Fruit fly (Drosophila melanogaster): ENCODE measurements around the gene CG43049.
A peak's percentile ranks its signal among the peaks of the same experiment; 100 is the strongest.

Gene CG43049

DNA sequence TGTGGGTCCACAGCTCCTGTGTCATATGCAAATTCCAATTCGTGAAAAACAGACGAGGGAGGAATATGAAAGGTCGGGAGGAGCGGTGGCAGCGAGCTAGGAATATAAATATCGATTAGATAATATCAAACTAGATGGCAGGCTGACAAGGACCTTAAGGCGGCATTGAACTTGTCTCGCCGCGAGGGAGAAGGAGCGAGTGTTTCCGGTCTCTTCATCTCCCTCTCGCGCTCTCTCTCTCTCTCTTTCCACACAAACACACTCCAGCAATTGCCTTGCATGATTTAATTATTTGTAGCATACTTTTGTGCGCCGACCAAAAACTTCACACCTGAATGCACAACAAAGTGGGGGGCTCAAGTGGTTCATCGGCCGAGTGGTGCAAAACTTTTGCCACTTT is 22.1 kb downstream of the CG43049 start:
- TF ChIP-seq ovo (GFP tag; optimal IDR thresholded peaks at IDR 0.05) (no peak), toe (GFP tag; optimal IDR thresholded peaks at IDR 0.05) (no peak), Crg-1 (GFP tag; optimal IDR thresholded peaks at IDR 0.05) (no peak), Mnt (GFP tag; optimal IDR thresholded peaks at IDR 0.05) (no peak), CG7101 (tag; optimal IDR thresholded peaks at IDR 0.05) (no peak), kay (GFP tag; ENCODE audit: borderline replicate concordance) (no peak)

DNA sequence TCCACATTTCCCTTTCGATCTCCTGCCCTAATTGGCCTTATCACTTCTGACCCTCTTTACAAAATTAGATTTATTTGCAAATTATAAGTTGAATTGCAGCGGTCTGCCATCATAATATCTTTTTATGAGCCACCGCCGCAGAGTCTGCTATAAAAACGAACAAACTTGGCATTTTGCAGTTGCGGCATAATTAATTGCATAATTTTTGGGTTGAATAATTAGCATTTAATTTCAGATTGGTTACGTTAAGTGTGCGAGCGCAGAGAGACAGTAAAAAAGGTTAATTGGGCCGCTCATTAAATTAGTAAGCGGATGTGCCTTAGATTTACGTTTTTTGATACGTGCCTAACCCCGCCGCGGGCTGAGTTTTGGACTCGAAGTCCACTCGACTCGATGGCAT is 24.2 kb downstream of the CG43049 start:
- TF ChIP-seq CG12768 (GFP tag; optimal IDR thresholded peaks at IDR 0.05) (peak; percentile 3), CG5204 (GFP tag; optimal IDR thresholded peaks at IDR 0.05) (no peak), CG7045 (GFP tag; optimal IDR thresholded peaks at IDR 0.05) (no peak), ovo (GFP tag; optimal IDR thresholded peaks at IDR 0.05) (no peak), bab1 (GFP tag; optimal IDR thresholded peaks at IDR 0.05) (peak; percentile 29), CG33017 (tag; optimal IDR thresholded peaks at IDR 0.05) (no peak)

DNA sequence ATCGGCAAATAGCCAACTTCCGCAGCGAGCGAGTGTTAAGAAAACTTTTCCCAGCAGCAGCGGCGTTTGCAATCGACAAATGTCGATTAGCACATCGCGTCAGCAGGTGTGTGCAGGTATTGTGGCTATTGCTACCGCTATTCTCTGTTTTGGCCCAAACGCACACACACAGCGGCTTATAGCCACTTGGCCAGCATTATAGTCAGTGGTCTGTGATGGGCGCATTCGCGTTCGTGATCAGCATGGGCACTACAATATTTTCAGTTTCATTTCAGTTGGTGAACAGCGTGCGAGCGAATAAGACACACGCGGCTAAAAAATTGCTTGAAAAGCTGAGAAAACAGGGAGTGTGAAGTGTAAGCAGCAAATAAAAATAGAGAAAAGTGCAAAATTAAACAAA is 25.5 kb downstream of the CG43049 start, which contains the start of gene CG6836:
Gene CG6836, plus strand, starts transcription at position 271 of the 400 bp plus-strand sequence.
- TF ChIP-seq CG12768 (GFP tag; optimal IDR thresholded peaks at IDR 0.05) = no peak
- TF ChIP-seq tj (GFP tag; optimal IDR thresholded peaks at IDR 0.05) = peak; percentile 22
- peak; percentile 54 for TF ChIP-seq ovo (GFP tag; optimal IDR thresholded peaks at IDR 0.05)
- TF ChIP-seq bab1 (GFP tag; optimal IDR thresholded peaks at IDR 0.05) = peak; percentile 33
- TF ChIP-seq cic (GFP tag; optimal IDR thresholded peaks at IDR 0.05) = peak; percentile 9

DNA sequence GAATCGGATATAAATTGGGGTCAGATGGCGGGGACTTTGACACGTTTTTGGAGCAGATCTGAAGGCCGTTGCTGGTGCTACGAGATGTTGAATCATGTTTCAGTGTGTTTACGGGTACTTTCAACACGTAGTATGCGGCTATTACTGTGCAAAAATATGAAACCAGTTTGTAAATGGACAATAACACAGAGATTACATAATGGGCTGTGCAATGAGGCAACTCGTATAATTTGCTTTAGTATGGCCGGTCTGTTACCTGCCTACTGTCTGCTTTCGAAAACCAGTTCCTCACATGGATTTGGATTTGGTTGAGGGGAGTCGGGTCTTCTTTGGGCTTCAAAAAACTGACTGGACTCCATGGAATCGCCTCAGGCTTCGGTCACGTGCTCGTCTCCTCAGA is 27.5 kb downstream of the CG43049 start:
- TF ChIP-seq CG12768 (GFP tag; optimal IDR thresholded peaks at IDR 0.05) = no peak
- no peak for TF ChIP-seq CG7045 (GFP tag; optimal IDR thresholded peaks at IDR 0.05)
- no peak for TF ChIP-seq cnc (optimal IDR thresholded peaks at IDR 0.05)
- TF ChIP-seq CG11617 (GFP tag; optimal IDR thresholded peaks at IDR 0.05) = no peak
- TF ChIP-seq CG5204 (GFP tag; optimal IDR thresholded peaks at IDR 0.05) = no peak
- no peak for TF ChIP-seq Crg-1 (GFP tag; optimal IDR thresholded peaks at IDR 0.05)
- no peak for TF ChIP-seq bab1 (GFP tag; optimal IDR thresholded peaks at IDR 0.05)
- no peak for TF ChIP-seq cic (GFP tag; optimal IDR thresholded peaks at IDR 0.05)
- no peak for TF ChIP-seq Clk (GFP tag; optimal IDR thresholded peaks at IDR 0.05)
- no peak for TF ChIP-seq CG7101 (tag; optimal IDR thresholded peaks at IDR 0.05)
- no peak for TF ChIP-seq ovo (GFP tag; optimal IDR thresholded peaks at IDR 0.05)
- no peak for TF ChIP-seq CG33017 (tag; optimal IDR thresholded peaks at IDR 0.05)
- TF ChIP-seq pad (GFP tag; optimal IDR thresholded peaks at IDR 0.05) = no peak
- TF ChIP-seq CG1620 (GFP tag; optimal IDR thresholded peaks at IDR 0.05) = no peak

DNA sequence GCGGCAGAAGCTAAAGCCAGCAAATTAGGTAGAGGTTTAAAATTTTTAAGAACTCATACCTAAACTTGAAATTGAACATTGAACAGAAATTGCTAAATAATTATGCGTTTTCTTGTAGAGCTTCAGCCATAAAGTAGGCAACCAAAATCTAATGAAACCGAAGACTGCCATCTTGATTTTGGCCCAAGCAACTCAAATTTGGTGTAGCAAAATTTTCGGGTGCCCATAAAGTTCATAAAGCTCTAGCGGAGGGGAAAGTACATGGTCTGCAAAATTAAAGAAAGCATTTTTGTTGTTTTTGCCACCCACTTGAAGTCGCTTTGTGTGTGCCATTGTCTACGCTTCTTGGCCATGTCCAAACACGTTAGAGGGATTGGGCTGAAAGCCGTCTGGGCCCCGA is 32.1 kb downstream of the CG43049 start:
- peak; percentile 97 for TF ChIP-seq pad (GFP tag; optimal IDR thresholded peaks at IDR 0.05)
- no peak for TF ChIP-seq cnc (optimal IDR thresholded peaks at IDR 0.05)

DNA sequence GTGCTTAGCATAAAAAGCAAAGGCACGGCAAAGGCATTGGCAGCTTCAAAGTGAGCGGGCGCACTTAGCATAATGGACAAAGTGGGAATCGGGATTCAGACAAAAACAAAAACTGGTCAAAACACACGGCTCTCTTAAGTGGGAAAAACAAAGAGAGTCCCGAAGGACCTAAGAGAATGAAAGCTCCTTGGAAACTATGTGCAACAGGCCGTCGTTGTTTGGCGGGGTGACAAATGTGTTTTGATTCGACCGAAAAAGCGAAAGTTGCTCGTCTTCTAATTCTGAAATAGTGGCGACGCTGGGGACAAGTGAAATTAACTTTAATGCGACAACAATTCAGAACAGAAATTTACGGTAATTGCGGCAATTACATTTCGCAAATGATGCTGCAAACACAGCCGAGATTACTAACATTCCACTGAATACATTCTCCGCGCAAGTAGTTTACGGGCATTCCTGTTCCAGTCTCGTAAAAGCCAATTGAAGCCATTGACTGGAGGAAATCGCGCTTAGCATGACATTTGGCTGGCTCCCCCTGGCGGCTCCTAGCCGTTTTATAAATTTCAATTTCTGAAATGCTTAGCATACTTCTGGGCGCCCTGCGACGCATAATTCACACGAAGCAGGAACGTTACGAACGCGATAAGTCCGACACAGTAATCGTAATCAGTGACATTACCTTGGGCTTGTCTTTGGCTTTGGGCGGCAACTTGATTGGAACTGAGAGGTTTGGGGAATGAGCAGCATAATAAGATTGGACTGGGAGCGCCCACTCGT is 43.5 kb downstream of the CG43049 start:
- TF ChIP-seq CG1620 (GFP tag; optimal IDR thresholded peaks at IDR 0.05) (no peak), ovo (GFP tag; optimal IDR thresholded peaks at IDR 0.05) (no peak), Crg-1 (GFP tag; optimal IDR thresholded peaks at IDR 0.05) (no peak), CG5204 (GFP tag; optimal IDR thresholded peaks at IDR 0.05) (no peak), pad (GFP tag; optimal IDR thresholded peaks at IDR 0.05) (no peak), Clk (GFP tag; optimal IDR thresholded peaks at IDR 0.05) (no peak), CG12768 (GFP tag; optimal IDR thresholded peaks at IDR 0.05) (no peak), CG11617 (GFP tag; optimal IDR thresholded peaks at IDR 0.05) (no peak), bab1 (GFP tag; optimal IDR thresholded peaks at IDR 0.05) (no peak), tj (GFP tag; optimal IDR thresholded peaks at IDR 0.05) (no peak), kay (GFP tag; ENCODE audit: borderline replicate concordance) (no peak), cic (GFP tag; optimal IDR thresholded peaks at IDR 0.05) (no peak), cnc (optimal IDR thresholded peaks at IDR 0.05) (no peak)
